4 fruit fly cellular contexts compared by ENCODE assay signal in genomic region chr3R:8746354-8746753, dm6.
A peak's percentile ranks its signal among the peaks of the same experiment; 100 is the strongest.
TF ChIP-seq lines count a peak whose summit lies in the region.

No protein-coding gene starts in this region.

TF ChIP-seq in whole organism, adult, 20 proteins besides CTCF, POLR2A, EP300 and RAD21 (continued from another document):
- TF ChIP-seq cnc (optimal IDR thresholded peaks at IDR 0.05; lab: Kevin White, UChicago) = no peak

TF ChIP-seq in whole organism, embryonic, 481 proteins besides CTCF, POLR2A, EP300 and RAD21 (continued from another document and continues in another):
- TF ChIP-seq HLHmδ (GFP tag; optimal IDR thresholded peaks at IDR 0.05; lab: Kevin White, UChicago) (no peak), CG2129 (GFP tag; IDR thresholded peaks at IDR 0.05; lab: Robert Waterston, UW; ENCODE audit: partially characterized antibody) (no peak), crc (GFP tag; optimal IDR thresholded peaks at IDR 0.05; lab: Kevin White, UChicago) (no peak), corto (GFP tag; optimal IDR thresholded peaks at IDR 0.05; lab: Kevin White, UChicago) (no peak), vfl (GFP tag; optimal IDR thresholded peaks at IDR 0.05; lab: Kevin White, UChicago) (no peak), CHES-1-like (GFP tag; optimal IDR thresholded peaks at IDR 0.05; lab: Kevin White, UChicago) (no peak), D19B (GFP tag; optimal IDR thresholded peaks at IDR 0.05; lab: Kevin White, UChicago) (no peak), bab2 (GFP tag; optimal IDR thresholded peaks at IDR 0.05; lab: Kevin White, UChicago) (peak; percentile 22), CG4707 (GFP tag; optimal IDR thresholded peaks at IDR 0.05; lab: Kevin White, UChicago) (peak; percentile 28), Hr3 (GFP tag; optimal IDR thresholded peaks at IDR 0.05; lab: Kevin White, UChicago) (peak; percentile 49), YL-1 (GFP tag; optimal IDR thresholded peaks at IDR 0.05; lab: Kevin White, UChicago) (no peak), cad (GFP tag; optimal IDR thresholded peaks at IDR 0.05; lab: Kevin White, UChicago) (no peak), Sry-β (GFP tag; optimal IDR thresholded peaks at IDR 0.05; lab: Kevin White, UChicago) (no peak), twi (tag; optimal IDR thresholded peaks at IDR 0.05; lab: Kevin White, UChicago) (no peak), CG8388 (GFP tag; optimal IDR thresholded peaks at IDR 0.05; lab: Kevin White, UChicago) (peak; percentile 80), ab (GFP tag; optimal IDR thresholded peaks at IDR 0.05; lab: Kevin White, UChicago) (no peak), Dfd (GFP tag; optimal IDR thresholded peaks at IDR 0.05; lab: Kevin White, UChicago) (no peak), PHDP (tag; optimal IDR thresholded peaks at IDR 0.05; lab: Kevin White, UChicago) (peak; percentile 76), maf-S (GFP tag; optimal IDR thresholded peaks at IDR 0.05; lab: Kevin White, UChicago) (no peak), chm (GFP tag; IDR thresholded peaks at IDR 0.05; lab: Robert Waterston, UW) (no peak), CG17912 (GFP tag; optimal IDR thresholded peaks at IDR 0.05; lab: Kevin White, UChicago) (no peak), D (optimal IDR thresholded peaks at IDR 0.05; lab: Kevin White, UChicago) (no peak), D (GFP tag; optimal IDR thresholded peaks at IDR 0.05; lab: Kevin White, UChicago) (peak; percentile 38), CG10431 (GFP tag; optimal IDR thresholded peaks at IDR 0.05; lab: Kevin White, UChicago) (no peak), Abd-B (GFP tag; optimal IDR thresholded peaks at IDR 0.05; lab: Kevin White, UChicago) (no peak), D19A (tag; optimal IDR thresholded peaks at IDR 0.05; lab: Kevin White, UChicago) (peak; percentile 69), CG15073 (GFP tag; optimal IDR thresholded peaks at IDR 0.05; lab: Kevin White, UChicago) (no peak), Nf-YA (GFP tag; IDR thresholded peaks at IDR 0.05; lab: Robert Waterston, UW) (peak; percentile 54), sob (GFP tag; IDR thresholded peaks at IDR 0.05; lab: Robert Waterston, UW) (peak; percentile 55; the same call in 1 of the 2 replicates), Camta (GFP tag; optimal IDR thresholded peaks at IDR 0.05; lab: Kevin White, UChicago) (peak; percentile 45), Fer1 (GFP tag; optimal IDR thresholded peaks at IDR 0.05; lab: Kevin White, UChicago) (peak; percentile 49), Dp (GFP tag; optimal IDR thresholded peaks at IDR 0.05; lab: Kevin White, UChicago) (no peak), fd96Cb (tag; optimal IDR thresholded peaks at IDR 0.05; lab: Kevin White, UChicago) (peak; percentile 44), CkIIα-i1 (GFP tag; IDR thresholded peaks at IDR 0.05; lab: Robert Waterston, UW) (no peak), CG12744 (GFP tag; optimal IDR thresholded peaks at IDR 0.05; lab: Kevin White, UChicago) (no peak), CrebB (tag; optimal IDR thresholded peaks at IDR 0.05; lab: Kevin White, UChicago) (no peak), Atf3 (GFP tag; optimal IDR thresholded peaks at IDR 0.05; lab: Kevin White, UChicago) (no peak), grn (GFP tag; optimal IDR thresholded peaks at IDR 0.05; lab: Kevin White, UChicago) (no peak), sens (GFP tag; lab: Kevin White, UChicago) (peak; percentile 81), dmrt11E (tag; optimal IDR thresholded peaks at IDR 0.05; lab: Kevin White, UChicago) (peak; percentile 71), tgo (GFP tag; IDR thresholded peaks at IDR 0.05; lab: Robert Waterston, UW) (peak; percentile 60), CG8359 (GFP tag; optimal IDR thresholded peaks at IDR 0.05; lab: Kevin White, UChicago; ENCODE audit: borderline replicate concordance) (no peak), zen (tag; optimal IDR thresholded peaks at IDR 0.05; lab: Kevin White, UChicago) (peak; percentile 91), Hmx (GFP tag; optimal IDR thresholded peaks at IDR 0.05; lab: Kevin White, UChicago) (no peak), oc (tag; optimal IDR thresholded peaks at IDR 0.05; lab: Kevin White, UChicago) (peak; percentile 38)

TF ChIP-seq in whole organism, prepupa, 60 proteins besides CTCF, POLR2A, EP300 and RAD21 (continued from another document):
- TF ChIP-seq Hr39 (GFP tag; optimal IDR thresholded peaks at IDR 0.05; lab: Kevin White, UChicago) = peak; percentile 68
- TF ChIP-seq Smox (GFP tag; optimal IDR thresholded peaks at IDR 0.05; lab: Kevin White, UChicago) = peak; percentile 86
- peak; percentile 86 for TF ChIP-seq CG3919 (GFP tag; optimal IDR thresholded peaks at IDR 0.05; lab: Kevin White, UChicago)
- TF ChIP-seq achi (GFP tag; optimal IDR thresholded peaks at IDR 0.05; lab: Kevin White, UChicago) = peak; percentile 84
- TF ChIP-seq CG6854 (GFP tag; optimal IDR thresholded peaks at IDR 0.05; lab: Kevin White, UChicago) = peak; percentile 33
- TF ChIP-seq CG31627 (GFP tag; optimal IDR thresholded peaks at IDR 0.05; lab: Kevin White, UChicago) = peak; percentile 70
- peak; percentile 62 for TF ChIP-seq Sox14 (GFP tag; optimal IDR thresholded peaks at IDR 0.05; lab: Kevin White, UChicago)
- peak; percentile 89 for TF ChIP-seq esn (GFP tag; optimal IDR thresholded peaks at IDR 0.05; lab: Kevin White, UChicago)
- peak; percentile 51 for TF ChIP-seq fd85E (GFP tag; optimal IDR thresholded peaks at IDR 0.05; lab: Kevin White, UChicago)
- TF ChIP-seq eg (GFP tag; IDR thresholded peaks at IDR 0.05; lab: Robert Waterston, UW) = peak; percentile 88
- TF ChIP-seq lz (GFP tag; optimal IDR thresholded peaks at IDR 0.05; lab: Kevin White, UChicago) = peak; percentile 81
- peak; percentile 85 for TF ChIP-seq CG8119 (GFP tag; IDR thresholded peaks at IDR 0.05; lab: Robert Waterston, UW)
- TF ChIP-seq Sox15 (GFP tag; optimal IDR thresholded peaks at IDR 0.05; lab: Kevin White, UChicago) = peak; percentile 68
- TF ChIP-seq CG16779 (tag; optimal IDR thresholded peaks at IDR 0.05; lab: Kevin White, UChicago) = peak; percentile 24
- TF ChIP-seq CG6808 (GFP tag; optimal IDR thresholded peaks at IDR 0.05; lab: Kevin White, UChicago) = peak; percentile 69
- peak; percentile 88 for TF ChIP-seq CG34406 (GFP tag; optimal IDR thresholded peaks at IDR 0.05; lab: Kevin White, UChicago)
- peak; percentile 58 for TF ChIP-seq CG4318 (GFP tag; optimal IDR thresholded peaks at IDR 0.05; lab: Kevin White, UChicago)
- TF ChIP-seq CG10669 (GFP tag; optimal IDR thresholded peaks at IDR 0.05; lab: Kevin White, UChicago) = peak; percentile 79
- peak; percentile 84 for TF ChIP-seq OdsH (GFP tag; optimal IDR thresholded peaks at IDR 0.05; lab: Kevin White, UChicago)
- peak; percentile 64 for TF ChIP-seq vri (GFP tag; optimal IDR thresholded peaks at IDR 0.05; lab: Kevin White, UChicago)
- TF ChIP-seq Eip75B (GFP tag; optimal IDR thresholded peaks at IDR 0.05; lab: Kevin White, UChicago) = peak; percentile 82
- TF ChIP-seq Lpt (GFP tag; optimal IDR thresholded peaks at IDR 0.05; lab: Kevin White, UChicago) = peak; percentile 39
- peak; percentile 26 for TF ChIP-seq Blimp-1 (GFP tag; optimal IDR thresholded peaks at IDR 0.05; lab: Kevin White, UChicago)
- no peak for TF ChIP-seq fkh (GFP tag; optimal IDR thresholded peaks at IDR 0.05; lab: Kevin White, UChicago)
- peak; percentile 40 to 82 for TF ChIP-seq ss (GFP tag; optimal IDR thresholded peaks at IDR 0.05; lab: Kevin White, UChicago)
- TF ChIP-seq cyc (GFP tag; optimal IDR thresholded peaks at IDR 0.05; lab: Kevin White, UChicago) = peak; percentile 79
- peak; percentile 59 for TF ChIP-seq CG1621 (tag; optimal IDR thresholded peaks at IDR 0.05; lab: Kevin White, UChicago)
- TF ChIP-seq CG6276 (GFP tag; optimal IDR thresholded peaks at IDR 0.05; lab: Kevin White, UChicago) = peak; percentile 79
- TF ChIP-seq dsx (GFP tag; optimal IDR thresholded peaks at IDR 0.05; lab: Kevin White, UChicago; ENCODE audit: poor library complexity, severe bottlenecking) = peak; percentile 75
- peak; percentile 69 for TF ChIP-seq spab (GFP tag; optimal IDR thresholded peaks at IDR 0.05; lab: Kevin White, UChicago)
- TF ChIP-seq net (GFP tag; optimal IDR thresholded peaks at IDR 0.05; lab: Kevin White, UChicago) = peak; percentile 85
- TF ChIP-seq Gug (GFP tag; IDR thresholded peaks at IDR 0.05; lab: Robert Waterston, UW) = peak; percentile 62
- TF ChIP-seq Eip93F (GFP tag; optimal IDR thresholded peaks at IDR 0.05; lab: Kevin White, UChicago) = no peak
- peak; percentile 85 for TF ChIP-seq CG6163 (GFP tag; IDR thresholded peaks at IDR 0.05; lab: Robert Waterston, UW)
- peak; percentile 74 for TF ChIP-seq CG3032 (tag; optimal IDR thresholded peaks at IDR 0.05; lab: Kevin White, UChicago)
- peak; percentile 81 for TF ChIP-seq Sox102F (GFP tag; optimal IDR thresholded peaks at IDR 0.05; lab: Kevin White, UChicago)
- peak; percentile 77 for TF ChIP-seq CG10631 (GFP tag; optimal IDR thresholded peaks at IDR 0.05; lab: Kevin White, UChicago)
- peak; percentile 61 for TF ChIP-seq dac (GFP tag; optimal IDR thresholded peaks at IDR 0.05; lab: Kevin White, UChicago)
- TF ChIP-seq topi (GFP tag; optimal IDR thresholded peaks at IDR 0.05; lab: Kevin White, UChicago) = peak; percentile 85
- no peak for TF ChIP-seq Hr38 (GFP tag; optimal IDR thresholded peaks at IDR 0.05; lab: Kevin White, UChicago)

TF ChIP-seq in whole organism, wandering third instar larva, 38 proteins besides CTCF, POLR2A, EP300 and RAD21 (continued from another document):
- TF ChIP-seq foxo (GFP tag; optimal IDR thresholded peaks at IDR 0.05; lab: Kevin White, UChicago) = peak in 1 of 2 experiments; percentile 82
- no peak for TF ChIP-seq CrebA (GFP tag; optimal IDR thresholded peaks at IDR 0.05; lab: Kevin White, UChicago; ENCODE audit: borderline replicate concordance)
- TF ChIP-seq Myc (optimal IDR thresholded peaks at IDR 0.05; lab: Kevin White, UChicago) = no peak
- TF ChIP-seq woc (GFP tag; optimal IDR thresholded peaks at IDR 0.05; lab: Kevin White, UChicago) = peak; percentile 56
- no peak for TF ChIP-seq Rel (GFP tag; optimal IDR thresholded peaks at IDR 0.05; lab: Kevin White, UChicago)
- TF ChIP-seq Rel (tag; optimal IDR thresholded peaks at IDR 0.05; lab: Kevin White, UChicago) = no peak
- TF ChIP-seq ey (GFP tag; optimal IDR thresholded peaks at IDR 0.05; lab: Kevin White, UChicago) = peak; percentile 62
- peak; percentile 78 for TF ChIP-seq fru (GFP tag; optimal IDR thresholded peaks at IDR 0.05; lab: Kevin White, UChicago)
- TF ChIP-seq Hr78 (GFP tag; optimal IDR thresholded peaks at IDR 0.05; lab: Kevin White, UChicago) = no peak
- TF ChIP-seq OdsH (GFP tag; optimal IDR thresholded peaks at IDR 0.05; lab: Kevin White, UChicago) = peak; percentile 83
- TF ChIP-seq tai (GFP tag; optimal IDR thresholded peaks at IDR 0.05; lab: Kevin White, UChicago) = no peak
- TF ChIP-seq sv (GFP tag; optimal IDR thresholded peaks at IDR 0.05; lab: Kevin White, UChicago) = no peak
- no peak for TF ChIP-seq GATAd (GFP tag; optimal IDR thresholded peaks at IDR 0.05; lab: Kevin White, UChicago)
- no peak for TF ChIP-seq Dfd (GFP tag; optimal IDR thresholded peaks at IDR 0.05; lab: Kevin White, UChicago)
- TF ChIP-seq N (GFP tag; optimal IDR thresholded peaks at IDR 0.05; lab: Kevin White, UChicago) = no peak
- TF ChIP-seq HLH106 (tag; optimal IDR thresholded peaks at IDR 0.05; lab: Kevin White, UChicago) = peak; percentile 76
- TF ChIP-seq psq (GFP tag; optimal IDR thresholded peaks at IDR 0.05; lab: Kevin White, UChicago) = peak; percentile 72
